Fruit fly (Drosophila melanogaster): ENCODE measurements around the gene Gal.

DNA sequence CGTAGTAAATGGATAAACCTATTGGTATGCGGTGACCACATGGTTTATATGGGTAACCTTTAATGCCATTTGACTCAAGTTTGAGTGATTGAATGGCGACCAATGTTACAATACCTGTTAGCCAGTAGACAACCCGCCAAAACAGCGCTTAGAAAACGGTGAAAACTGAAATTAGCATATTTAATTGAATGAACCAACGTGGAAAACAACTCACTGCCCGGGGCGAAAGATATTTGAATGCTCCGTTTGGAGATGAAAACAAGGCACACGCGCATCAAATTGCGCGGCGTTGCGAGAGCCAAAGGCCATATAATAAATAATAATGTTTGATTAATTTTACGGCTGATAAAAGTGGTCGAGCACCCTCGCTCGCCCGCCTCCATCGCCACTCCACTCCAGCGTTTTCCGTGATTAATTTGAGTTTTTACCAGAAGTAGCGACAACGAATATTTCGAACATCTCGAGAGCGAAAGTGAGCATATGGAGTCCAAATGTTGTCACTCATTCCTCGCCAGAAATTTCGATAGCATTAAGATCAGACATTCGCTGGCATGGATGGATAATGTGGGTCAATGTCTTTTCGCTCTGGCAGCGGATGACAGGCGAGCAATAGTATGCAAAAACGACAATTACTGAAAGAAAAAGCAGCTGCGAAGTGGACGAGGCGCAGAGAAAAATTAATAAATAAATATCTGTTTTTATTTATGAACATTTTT, 35.4 kb downstream of the Gal start:
- no peak for TF ChIP-seq Ets96B (tag; optimal IDR thresholded peaks at IDR 0.05)
- TF ChIP-seq ss (GFP tag; optimal IDR thresholded peaks at IDR 0.05), result no peak
